Worm (Caenorhabditis elegans): Measurements from ENCODE around the gene fbxb-81.

DNA sequence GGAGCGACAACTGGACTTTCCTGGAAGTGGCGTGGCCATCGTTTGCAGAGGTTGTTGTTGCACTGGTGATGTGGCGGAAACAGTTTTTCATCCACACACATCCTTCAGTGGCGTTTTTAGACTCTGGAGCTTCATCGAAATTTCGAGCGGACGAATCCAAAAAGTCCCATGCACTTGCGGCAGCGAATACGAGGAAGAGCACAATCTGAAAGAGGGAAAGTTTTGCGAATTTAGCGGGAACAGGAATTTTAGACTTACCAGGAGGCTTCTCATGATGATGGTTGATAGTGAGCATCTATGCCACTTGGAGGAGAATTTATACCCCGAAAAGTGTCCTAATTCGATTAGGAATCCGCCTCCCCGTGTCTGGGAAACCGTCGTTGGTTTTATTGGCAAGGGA is 36.7 kb upstream of the fbxb-81 start, which contains the start of gene F40G9.14:
- TF ChIP-seq lin-11 (tag; optimal IDR thresholded peaks at IDR 0.05) (no peak), ceh-30 (tag; optimal IDR thresholded peaks at IDR 0.05) (no peak), ama-1 (optimal IDR thresholded peaks at IDR 0.05) (no peak), unc-55 (GFP tag; optimal IDR thresholded peaks at IDR 0.05) (no peak), fkh-10 (GFP tag; optimal IDR thresholded peaks at IDR 0.05) (no peak), pat-9 (tag; optimal IDR thresholded peaks at IDR 0.05) (no peak), ets-4 (tag; optimal IDR thresholded peaks at IDR 0.05) (no peak), nhr-11 (tag; optimal IDR thresholded peaks at IDR 0.05) (no peak), unc-42 (tag; optimal IDR thresholded peaks at IDR 0.05) (no peak)

Data from whole organism, late embryonic.